Worm (Caenorhabditis elegans) whole organism, early embryonic: ENCODE results near the gene F54H12.5.

Experiments used
- B0310.2 ChIP-seq: sonication (generic microtip); optimal IDR thresholded peaks from 2 replicates; lab custom pipeline; 2016; ENCODE audit warnings: mild to moderate bottlenecking, missing genetic modification characterization, missing compliant biosample characterization
- F13C5.2 ChIP-seq: sonication (generic microtip); optimal IDR thresholded peaks from 2 replicates; lab custom pipeline; 2017; ENCODE audit warnings: mild to moderate bottlenecking, missing genetic modification characterization, inconsistent platforms, missing compliant biosample characterization
- aly-1 ChIP-seq: sonication (generic microtip); optimal IDR thresholded peaks from 2 replicates; lab custom pipeline; 2016; ENCODE audit warnings: missing genetic modification characterization, missing compliant biosample characterization
- ama-1 ChIP-seq: fragments of 150-350 bp; optimal IDR thresholded peaks from 2 replicates; lab custom pipeline; 2014
- ceh-13 ChIP-seq: fragments of 200-800 bp; sonication (Bioruptor generic); optimal IDR thresholded peaks from 2 replicates; lab custom pipeline; 2018; ENCODE audit warnings: mild to moderate bottlenecking, missing genetic modification characterization, missing compliant biosample characterization
- ceh-36 ChIP-seq: sonication (generic microtip); optimal IDR thresholded peaks from 2 replicates; lab custom pipeline; 2016; ENCODE audit warnings: missing genetic modification characterization, inconsistent platforms, missing compliant biosample characterization
- ets-7 ChIP-seq: sonication (generic microtip); optimal IDR thresholded peaks from 2 replicates; lab custom pipeline; 2016; ENCODE audit warnings: missing genotype, missing genetic modification characterization, missing compliant biosample characterization
- flt-1 ChIP-seq: fragments of 200-800 bp; sonication (Bioruptor generic); IDR thresholded peaks from 2 replicates; pipeline ENCODE4 v1.3.6; 2022; ENCODE audit warnings: missing genetic modification characterization, missing compliant biosample characterization
- hmbx-1 ChIP-seq: sonication (generic microtip); optimal IDR thresholded peaks from 2 replicates; lab custom pipeline; 2016; ENCODE audit warnings: mild to moderate bottlenecking, missing genetic modification characterization, missing compliant biosample characterization
- hmg-4 ChIP-seq: fragments of 200-800 bp; sonication (Bioruptor generic); optimal IDR thresholded peaks from 2 replicates; lab custom pipeline; 2018; ENCODE audit warnings: mild to moderate bottlenecking, missing genetic modification characterization, missing compliant biosample characterization
- hnd-1 ChIP-seq: sonication (generic microtip); optimal IDR thresholded peaks from 2 replicates; lab custom pipeline; 2016; ENCODE audit warnings: missing genetic modification characterization, missing compliant biosample characterization
- pes-1 ChIP-seq: fragments of 200-800 bp; sonication (Bioruptor generic); IDR thresholded peaks from 2 replicates; pipeline ENCODE4 v1.3.6; 2022; ENCODE audit warnings: missing genetic modification reagents, missing genetic modification characterization, missing compliant biosample characterization
- scrt-1 ChIP-seq: fragments of 200-800 bp; sonication (Bioruptor generic); IDR thresholded peaks from 2 replicates; pipeline ENCODE4 v1.3.6; 2022; ENCODE audit warnings: missing genetic modification characterization, missing compliant biosample characterization
- sea-1 ChIP-seq: fragments of 200-800 bp; sonication (Bioruptor generic); conservative IDR thresholded peaks from 2 replicates; pipeline ENCODE4 v1.3.6; 2022; ENCODE audit warnings: missing genetic modification characterization, missing compliant biosample characterization
- tbx-11 ChIP-seq: fragments of 200-800 bp; sonication (Bioruptor generic); IDR thresholded peaks from 2 replicates; pipeline ENCODE4 v1.3.6; 2022; ENCODE audit warnings: missing genetic modification characterization, missing compliant biosample characterization
- tbx-37 ChIP-seq: fragments of 200-800 bp; sonication (Bioruptor generic); conservative IDR thresholded peaks from 2 replicates; pipeline ENCODE4 v1.3.6; 2022; ENCODE audit warnings: missing genetic modification reagents, missing genetic modification characterization, missing compliant biosample characterization
- tra-4 ChIP-seq: sonication (generic microtip); optimal IDR thresholded peaks from 2 replicates; lab custom pipeline; 2017; ENCODE audit warnings: missing genetic modification characterization, missing compliant biosample characterization

The F54H12.5 gene

DNA sequence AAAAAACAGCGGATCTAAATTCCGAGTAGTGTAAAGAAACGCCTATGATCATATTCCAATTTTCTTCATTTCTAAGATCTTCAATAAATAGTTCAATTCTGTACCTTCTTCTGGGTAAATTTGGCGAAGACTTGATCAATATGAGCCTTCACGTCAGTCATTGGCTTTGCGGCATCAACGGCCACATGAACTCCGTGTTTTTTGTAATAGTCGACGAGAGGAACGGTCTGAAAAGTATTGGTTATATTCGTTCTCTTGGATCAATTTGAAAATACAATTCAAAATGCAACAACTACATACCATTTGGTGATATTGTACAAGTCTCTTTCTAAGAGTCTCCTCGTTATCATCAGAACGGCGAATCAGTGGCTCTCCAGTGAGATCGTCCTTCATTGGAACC lies 21.5 kb downstream of the F54H12.5 start:
- TF ChIP-seq tbx-37 (no peak), F13C5.2 (tag; lab: Kevin White, UChicago) (no peak), flt-1 (no peak), hmbx-1 (tag; lab: Kevin White, UChicago) (no peak), aly-1 (tag; lab: Kevin White, UChicago) (no peak), B0310.2 (no peak), pes-1 (GFP tag; lab: Robert Waterston, UW) (no peak), ets-7 (tag; lab: Kevin White, UChicago) (no peak), hnd-1 (no peak)

DNA sequence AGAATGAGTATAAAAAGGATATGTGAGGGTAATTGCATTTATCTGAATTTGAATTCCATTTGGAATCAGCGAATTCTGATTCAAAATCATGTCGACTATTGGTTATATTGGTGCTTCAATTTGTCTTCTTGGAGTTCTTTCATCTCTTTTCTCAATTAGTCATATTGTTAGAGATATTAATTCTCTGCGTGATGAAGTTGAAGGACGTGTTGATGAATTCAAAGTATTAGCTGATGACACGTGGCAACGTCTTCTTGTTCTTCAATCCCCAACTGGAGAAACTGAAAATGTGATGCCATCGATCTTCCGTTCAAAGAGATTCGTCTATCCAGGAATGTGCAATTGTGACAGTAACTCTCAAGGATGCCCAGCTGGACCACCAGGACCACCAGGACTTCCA lies 23.2 kb downstream of the F54H12.5 start, which contains the start of gene col-90:
Gene col-90, plus strand, starts transcription at position 37 of the 400 bp plus-strand sequence.
- no peak for TF ChIP-seq aly-1 (tag; lab: Kevin White, UChicago)
- no peak for TF ChIP-seq ceh-13 (GFP tag; lab: Kevin White, UChicago)
- TF ChIP-seq ets-7 (tag; lab: Kevin White, UChicago): no peak
- no peak for TF ChIP-seq sea-1 (GFP tag; lab: Robert Waterston, UW)
- no peak for TF ChIP-seq B0310.2
- no peak for TF ChIP-seq scrt-1 (GFP tag; lab: Robert Waterston, UW)
- no peak for TF ChIP-seq ama-1 (lab: Kevin White, UChicago)
- TF ChIP-seq hnd-1: no peak
- TF ChIP-seq tra-4 (tag; lab: Kevin White, UChicago): no peak
- TF ChIP-seq F13C5.2 (tag; lab: Kevin White, UChicago): no peak
- TF ChIP-seq flt-1: no peak
- TF ChIP-seq hmbx-1 (tag; lab: Kevin White, UChicago): no peak
- TF ChIP-seq ceh-36 (tag; lab: Kevin White, UChicago): no peak
- no peak for TF ChIP-seq hmg-4 (GFP tag; lab: Kevin White, UChicago)
- TF ChIP-seq pes-1 (GFP tag; lab: Robert Waterston, UW): no peak
- TF ChIP-seq tbx-11 (GFP tag; lab: Robert Waterston, UW): no peak
- TF ChIP-seq tbx-37: no peak

ce11 chrIII:7947677-7948076 lies 24.3 kb downstream of the F54H12.5 start:
- TF ChIP-seq F13C5.2 (tag; lab: Kevin White, UChicago) (no peak), B0310.2 (no peak), flt-1 (no peak), tbx-37 (no peak), pes-1 (GFP tag; lab: Robert Waterston, UW) (no peak), ets-7 (tag; lab: Kevin White, UChicago) (no peak), tra-4 (tag; lab: Kevin White, UChicago) (no peak), ceh-36 (tag; lab: Kevin White, UChicago) (no peak), sea-1 (GFP tag; lab: Robert Waterston, UW) (no peak), hmbx-1 (tag; lab: Kevin White, UChicago) (no peak), hmg-4 (GFP tag; lab: Kevin White, UChicago) (no peak), aly-1 (tag; lab: Kevin White, UChicago) (no peak), ceh-13 (GFP tag; lab: Kevin White, UChicago) (no peak)

ce11 chrIII:7946968-7947491 lies 24.9 kb downstream of the F54H12.5 start, which contains the start of gene gsto-1:
TSS of gene gsto-1 (minus strand) at chrIII:7947018.
- TF ChIP-seq ets-7 (tag; lab: Kevin White, UChicago) (no peak), tbx-11 (GFP tag; lab: Robert Waterston, UW) (no peak), hmbx-1 (tag; lab: Kevin White, UChicago) (no peak), ama-1 (lab: Kevin White, UChicago) (no peak), sea-1 (GFP tag; lab: Robert Waterston, UW) (no peak), aly-1 (tag; lab: Kevin White, UChicago) (no peak), hnd-1 (no peak)

DNA sequence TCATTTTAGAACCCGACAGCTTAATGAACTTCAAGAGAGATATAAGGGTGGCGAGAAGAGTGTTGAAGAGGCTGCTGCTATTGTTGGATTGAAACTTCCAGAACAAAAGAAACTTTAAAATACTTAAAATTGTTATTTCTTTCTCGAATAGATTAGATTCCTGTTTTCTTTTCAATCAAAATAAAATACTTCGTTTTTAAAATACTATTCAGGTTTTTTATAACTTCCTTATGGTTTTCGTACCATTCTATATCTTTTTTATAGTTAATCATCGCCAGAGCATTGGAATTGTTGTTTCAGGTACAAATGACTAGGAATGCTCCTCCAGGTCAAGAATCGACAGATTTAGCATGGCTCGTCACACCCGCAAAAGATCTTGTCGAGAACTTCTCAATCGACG lies 30.5 kb downstream of the F54H12.5 start, which contains the start of gene kle-2:
Gene kle-2, plus strand, starts transcription at position 301 of the 400 bp plus-strand sequence.
- no peak for TF ChIP-seq sea-1 (GFP tag; lab: Robert Waterston, UW)
- TF ChIP-seq F13C5.2 (tag; lab: Kevin White, UChicago): no peak
- no peak for TF ChIP-seq flt-1
- no peak for TF ChIP-seq B0310.2
- TF ChIP-seq ceh-13 (GFP tag; lab: Kevin White, UChicago): no peak
- TF ChIP-seq tbx-37: no peak
- no peak for TF ChIP-seq ceh-36 (tag; lab: Kevin White, UChicago)
- no peak for TF ChIP-seq tbx-11 (GFP tag; lab: Robert Waterston, UW)
- no peak for TF ChIP-seq hnd-1

- TF ChIP-seq hmbx-1 (tag; lab: Kevin White, UChicago) (no peak), flt-1 (no peak), B0310.2 (no peak), pes-1 (GFP tag; lab: Robert Waterston, UW) (no peak), F13C5.2 (tag; lab: Kevin White, UChicago) (no peak), tbx-37 (no peak; the same call in 1 of the 2 replicates), scrt-1 (GFP tag; lab: Robert Waterston, UW) (no peak), ama-1 (lab: Kevin White, UChicago) (no peak), tbx-11 (GFP tag; lab: Robert Waterston, UW) (no peak), tra-4 (tag; lab: Kevin White, UChicago) (no peak), ets-7 (tag; lab: Kevin White, UChicago) (no peak), ceh-36 (tag; lab: Kevin White, UChicago) (no peak), hnd-1 (no peak), ceh-13 (GFP tag; lab: Kevin White, UChicago) (no peak), sea-1 (GFP tag; lab: Robert Waterston, UW) (no peak), hmg-4 (GFP tag; lab: Kevin White, UChicago) (no peak), aly-1 (tag; lab: Kevin White, UChicago) (no peak)
These were observed 31.1 kb downstream of the F54H12.5 start, which contains the start of gene C29E4.12 for ce11 chrIII:7940819-7941218. TSS of gene C29E4.12 (plus strand) at chrIII:7941151.

DNA sequence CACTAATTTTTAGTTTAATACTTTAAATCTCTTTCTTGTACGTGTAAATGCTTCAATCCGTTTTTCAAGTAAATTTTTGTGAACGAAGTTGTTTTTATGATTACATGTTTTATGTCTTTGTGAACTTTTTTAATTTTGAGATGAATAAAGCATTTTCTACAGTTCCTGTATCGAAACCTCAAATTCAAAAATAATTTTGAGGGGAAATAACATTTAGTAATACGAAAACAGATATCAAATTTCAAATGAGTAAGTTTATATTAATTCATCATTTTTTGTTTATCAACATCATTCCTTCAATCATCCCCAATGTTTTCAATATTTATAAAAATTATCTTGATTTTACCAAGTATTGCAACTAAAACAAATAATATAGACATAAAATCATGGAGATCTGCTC lies 34.4 kb downstream of the F54H12.5 start, which contains the start of gene C29E4.10:
Gene C29E4.10, plus strand, starts transcription at position 301 of the 400 bp plus-strand sequence.
- TF ChIP-seq ets-7 (tag; lab: Kevin White, UChicago) (no peak), ceh-13 (GFP tag; lab: Kevin White, UChicago) (no peak), pes-1 (GFP tag; lab: Robert Waterston, UW) (no peak), aly-1 (tag; lab: Kevin White, UChicago) (no peak), F13C5.2 (tag; lab: Kevin White, UChicago) (no peak), tbx-37 (no peak), hmbx-1 (tag; lab: Kevin White, UChicago) (no peak), ama-1 (lab: Kevin White, UChicago) (no peak), tbx-11 (GFP tag; lab: Robert Waterston, UW) (no peak), flt-1 (no peak), ceh-36 (tag; lab: Kevin White, UChicago) (no peak), hmg-4 (GFP tag; lab: Kevin White, UChicago) (no peak), B0310.2 (no peak), tra-4 (tag; lab: Kevin White, UChicago) (no peak), sea-1 (GFP tag; lab: Robert Waterston, UW) (no peak), hnd-1 (no peak)
